Worm (Caenorhabditis elegans): Measurements from ENCODE around the gene T21D12.12.

DNA sequence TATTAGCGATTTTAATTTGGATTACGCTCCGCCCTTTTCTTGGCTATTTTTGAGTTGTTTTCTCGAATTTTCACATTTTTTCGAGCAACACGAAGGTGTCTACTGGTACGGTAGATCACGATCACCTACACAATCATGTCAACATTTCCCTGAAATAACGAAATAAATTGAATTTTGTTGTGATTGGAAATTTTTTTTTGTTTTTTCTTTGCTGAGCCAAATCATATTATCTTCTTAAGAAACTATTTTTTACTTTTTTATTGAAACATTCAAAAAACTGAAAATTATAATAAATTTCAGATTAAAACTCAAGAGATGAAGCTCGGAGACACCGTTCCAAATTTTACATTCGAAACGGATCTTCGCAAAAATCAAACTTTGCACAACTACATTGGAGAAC, 48.0 kb upstream of the T21D12.12 start, which contains the start of gene prdx-6:
- TF ChIP-seq ztf-11 (tag; optimal IDR thresholded peaks at IDR 0.05) (no peak), aly-2 (tag; optimal IDR thresholded peaks at IDR 0.05) (no peak)
